Worm (Caenorhabditis elegans) whole organism, early embryonic: ENCODE results near the gene C45B2.1.

ENCODE experiments used
- B0310.2 ChIP-seq: sonication (generic microtip); optimal IDR thresholded peaks from 2 replicates; lab custom pipeline; 2016; ENCODE audit warnings: mild to moderate bottlenecking, missing genetic modification characterization, missing compliant biosample characterization
- F13C5.2 ChIP-seq: sonication (generic microtip); optimal IDR thresholded peaks from 2 replicates; lab custom pipeline; 2017; ENCODE audit warnings: mild to moderate bottlenecking, missing genetic modification characterization, inconsistent platforms, missing compliant biosample characterization
- aly-1 ChIP-seq: sonication (generic microtip); optimal IDR thresholded peaks from 2 replicates; lab custom pipeline; 2016; ENCODE audit warnings: missing genetic modification characterization, missing compliant biosample characterization
- ama-1 ChIP-seq: fragments of 150-350 bp; optimal IDR thresholded peaks from 2 replicates; lab custom pipeline; 2014
- ceh-13 ChIP-seq: fragments of 200-800 bp; sonication (Bioruptor generic); optimal IDR thresholded peaks from 2 replicates; lab custom pipeline; 2018; ENCODE audit warnings: mild to moderate bottlenecking, missing genetic modification characterization, missing compliant biosample characterization
- ets-7 ChIP-seq: sonication (generic microtip); optimal IDR thresholded peaks from 2 replicates; lab custom pipeline; 2016; ENCODE audit warnings: missing genotype, missing genetic modification characterization, missing compliant biosample characterization
- flt-1 ChIP-seq: fragments of 200-800 bp; sonication (Bioruptor generic); IDR thresholded peaks from 2 replicates; pipeline ENCODE4 v1.3.6; 2022; ENCODE audit warnings: missing genetic modification characterization, missing compliant biosample characterization
- hmbx-1 ChIP-seq: sonication (generic microtip); optimal IDR thresholded peaks from 2 replicates; lab custom pipeline; 2016; ENCODE audit warnings: mild to moderate bottlenecking, missing genetic modification characterization, missing compliant biosample characterization
- hmg-4 ChIP-seq: fragments of 200-800 bp; sonication (Bioruptor generic); optimal IDR thresholded peaks from 2 replicates; lab custom pipeline; 2018; ENCODE audit warnings: mild to moderate bottlenecking, missing genetic modification characterization, missing compliant biosample characterization
- pes-1 ChIP-seq: fragments of 200-800 bp; sonication (Bioruptor generic); IDR thresholded peaks from 2 replicates; pipeline ENCODE4 v1.3.6; 2022; ENCODE audit warnings: missing genetic modification reagents, missing genetic modification characterization, missing compliant biosample characterization
- scrt-1 ChIP-seq: fragments of 200-800 bp; sonication (Bioruptor generic); IDR thresholded peaks from 2 replicates; pipeline ENCODE4 v1.3.6; 2022; ENCODE audit warnings: missing genetic modification characterization, missing compliant biosample characterization
- sea-1 ChIP-seq: fragments of 200-800 bp; sonication (Bioruptor generic); conservative IDR thresholded peaks from 2 replicates; pipeline ENCODE4 v1.3.6; 2022; ENCODE audit warnings: missing genetic modification characterization, missing compliant biosample characterization
- tbx-37 ChIP-seq: fragments of 200-800 bp; sonication (Bioruptor generic); conservative IDR thresholded peaks from 2 replicates; pipeline ENCODE4 v1.3.6; 2022; ENCODE audit warnings: missing genetic modification reagents, missing genetic modification characterization, missing compliant biosample characterization
- tra-4 ChIP-seq: sonication (generic microtip); optimal IDR thresholded peaks from 2 replicates; lab custom pipeline; 2017; ENCODE audit warnings: missing genetic modification characterization, missing compliant biosample characterization

- TF ChIP-seq ama-1, result no peak
- TF ChIP-seq aly-1, result no peak
- no peak for TF ChIP-seq tra-4 (tag; lab: Kevin White, UChicago)
- no peak for TF ChIP-seq flt-1
- no peak for TF ChIP-seq tbx-37
- no peak for TF ChIP-seq B0310.2 (tag; lab: Kevin White, UChicago)
- TF ChIP-seq ceh-13 (GFP tag; lab: Kevin White, UChicago), result no peak
- TF ChIP-seq hmbx-1 (tag; lab: Kevin White, UChicago), result no peak
- TF ChIP-seq hmg-4 (GFP tag; lab: Kevin White, UChicago), result no peak
- TF ChIP-seq ets-7 (tag; lab: Kevin White, UChicago), result no peak
- TF ChIP-seq pes-1, result no peak
- no peak for TF ChIP-seq F13C5.2 (tag; lab: Kevin White, UChicago)
- no peak for TF ChIP-seq scrt-1 (GFP tag; lab: Robert Waterston, UW)
- TF ChIP-seq sea-1 (GFP tag; lab: Robert Waterston, UW), result no peak
These were observed 1.8 kb downstream of the C45B2.1 start, which contains the start of gene C45B2.8 for ce11 chrX:6087676-6088075.
